Worm (Caenorhabditis elegans): ENCODE results near the gene ech-6.

DNA sequence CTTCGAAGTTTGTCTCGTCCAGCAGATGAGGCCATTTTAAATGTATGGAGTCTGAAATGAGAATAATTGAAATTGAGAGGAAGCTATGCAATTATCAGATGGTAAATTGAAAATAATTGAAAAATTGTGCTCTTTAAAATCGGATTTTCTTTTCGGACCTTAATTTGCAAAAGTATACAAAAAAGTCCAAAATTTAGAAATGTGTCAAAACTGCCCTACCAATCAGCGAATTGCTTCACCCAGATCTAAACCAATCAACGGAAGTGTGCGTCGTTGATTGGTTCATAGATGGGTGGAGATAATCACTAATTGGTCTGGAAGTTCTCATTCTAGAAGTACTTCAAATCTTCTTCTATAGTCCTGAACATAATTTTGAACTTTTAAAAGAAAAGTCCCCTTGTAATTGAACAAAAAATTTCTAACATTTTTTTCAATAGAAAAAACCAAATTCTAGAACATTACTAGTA is 37.0 kb upstream of the ech-6 start, which contains the start of gene R10E11.5:
- TF ChIP-seq eyg-1 (tag; optimal IDR thresholded peaks at IDR 0.05) (no peak), ceh-19 (GFP tag; optimal IDR thresholded peaks at IDR 0.05) (no peak)
